Fruit fly (Drosophila melanogaster) S2 (cell line): ENCODE data around the gene Usp5.

Experiments
- CG8478 ChIP-seq: fragments of >200 bp; optimal IDR thresholded peaks from 2 replicates; lab custom pipeline; 2018
- CTCF ChIP-seq, 2 experiments: fragments of >200 bp; optimal IDR thresholded peaks; 2 replicates each; lab custom pipeline; 2018

- TF ChIP-seq CG8478 (no peak), CTCF (optimal IDR thresholded peaks at IDR 0.05; lab: Kevin White, UChicago) (peak in 1 of 2 experiments; percentile 46)
Observed at dm6 chr3L:3178530-3179096, 30.5 kb upstream of the Usp5 start, which contains the start of the genes MnM and Girdin.
